Fruit fly (Drosophila melanogaster) whole organism, wandering third instar larva: Measurements from ENCODE around the gene CG11590.

Source experiments
- Dif ChIP-seq: fragments of 200-275, 200-300 bp; sonication (Bioruptor generic); optimal IDR thresholded peaks from 2 replicates; lab custom pipeline; 2018; ENCODE audit warnings: missing biosample characterization, missing genetic modification characterization; ENCODE audit not compliant: partially characterized antibody
- HLH106 ChIP-seq: fragments of 200-800 bp; optimal IDR thresholded peaks from 3 replicates; lab custom pipeline; 2019; ENCODE audit warnings: missing biosample characterization, mild to moderate bottlenecking, missing genetic modification characterization, moderate library complexity
- N ChIP-seq: fragments of >200 bp; optimal IDR thresholded peaks from 2 replicates; lab custom pipeline; 2018; ENCODE audit warnings: missing biosample characterization, missing external identifiers, missing genetic modification characterization
- OdsH ChIP-seq: fragments of 200-800 bp; sonication (Bioruptor generic); optimal IDR thresholded peaks from 2 replicates; lab custom pipeline; 2016; ENCODE audit warnings: missing biosample characterization, mild to moderate bottlenecking, missing genetic modification characterization
- Sp1 ChIP-seq: fragments of 200-800 bp; sonication (Bioruptor generic); optimal IDR thresholded peaks from 3 replicates; lab custom pipeline; 2019; ENCODE audit warnings: missing biosample characterization, mild to moderate bottlenecking, missing genetic modification characterization, moderate library complexity
- foxo ChIP-seq, 2 experiments: fragments of 200-800 bp; sonication (Bioruptor generic); optimal IDR thresholded peaks; 2 replicates in 1 of 2; 3 replicates in 1 of 2; lab custom pipeline; 2016 to 2017; ENCODE audit warnings: missing biosample characterization in 2 of 2, missing genetic modification characterization in 2 of 2
- fru ChIP-seq: fragments of 200-800 bp; sonication (Bioruptor generic); optimal IDR thresholded peaks from 3 replicates; lab custom pipeline; 2016; ENCODE audit warnings: missing biosample characterization, mild to moderate bottlenecking, missing genetic modification characterization
- h ChIP-seq: fragments of 200-800 bp; sonication (Bioruptor generic); optimal IDR thresholded peaks from 3 replicates; lab custom pipeline; 2016; ENCODE audit warnings: missing biosample characterization, mild to moderate bottlenecking, missing genetic modification characterization
- pan ChIP-seq: fragments of >200 bp; optimal IDR thresholded peaks from 2 replicates; lab custom pipeline; 2017
- woc ChIP-seq: sonication (Bioruptor generic); optimal IDR thresholded peaks from 2 replicates; lab custom pipeline; 2016; ENCODE audit warnings: missing biosample characterization, mild to moderate bottlenecking, missing genetic modification characterization

dm6 chrX:14169068-14169642 is 30.8 kb upstream of the CG11590 start, which contains the start of gene CG12480:
- TF ChIP-seq fru (GFP tag; lab: Kevin White, UChicago) (no peak), N (GFP tag; lab: Kevin White, UChicago) (no peak), Sp1 (GFP tag; lab: Kevin White, UChicago) (no peak), foxo (GFP tag; optimal IDR thresholded peaks at IDR 0.05; lab: Kevin White, UChicago) (no peak), HLH106 (no peak), woc (GFP tag; lab: Kevin White, UChicago) (no peak), pan (lab: Kevin White, UChicago) (no peak), h (no peak), OdsH (no peak), Dif (GFP tag; lab: Kevin White, UChicago) (no peak)
